Fruit fly (Drosophila melanogaster) whole organism, pupa: ENCODE data around the gene CG31097.

Experiments used
- CG10348 ChIP-seq: fragments of 200-800 bp; sonication (Bioruptor generic); IDR thresholded peaks from 2 replicates; pipeline ENCODE4 v1.3.6; 2022; ENCODE audit warnings: missing biosample characterization, missing genetic modification characterization
- CG12605 ChIP-seq: fragments of 200-800 bp; sonication (Bioruptor generic); IDR thresholded peaks from 2 replicates; pipeline ENCODE4 v1.3.6; 2022; ENCODE audit warnings: missing biosample characterization, missing genetic modification characterization
- CG15710 ChIP-seq: fragments of 200-800 bp; sonication (Bioruptor generic); optimal IDR thresholded peaks from 2 replicates; lab custom pipeline; 2018; ENCODE audit warnings: missing biosample characterization, mild to moderate bottlenecking, missing genetic modification characterization, moderate library complexity
- CG34367 ChIP-seq: fragments of 200-800 bp; sonication (Bioruptor generic); optimal IDR thresholded peaks from 2 replicates; lab custom pipeline; 2018; ENCODE audit warnings: missing biosample characterization, mild to moderate bottlenecking, missing genetic modification characterization
- CG4496 ChIP-seq: fragments of 200-800 bp; sonication (Bioruptor generic); IDR thresholded peaks from 3 replicates; pipeline ENCODE4 v1.3.6; 2022; ENCODE audit warnings: missing biosample characterization, missing genetic modification characterization
- CG8159 ChIP-seq: fragments of 200-800 bp; sonication (Bioruptor generic); optimal IDR thresholded peaks from 3 replicates; lab custom pipeline; 2018; ENCODE audit warnings: missing biosample characterization, mild to moderate bottlenecking, missing genetic modification characterization, moderate library complexity
- CG9948 ChIP-seq: fragments of 200-800 bp; sonication (Bioruptor generic); optimal IDR thresholded peaks from 2 replicates; lab custom pipeline; 2018; ENCODE audit warnings: missing biosample characterization, mild to moderate bottlenecking, missing genetic modification characterization, moderate library complexity
- D1 ChIP-seq: fragments of 200-800 bp; sonication (Bioruptor generic); optimal IDR thresholded peaks from 2 replicates; lab custom pipeline; 2018; ENCODE audit warnings: missing biosample characterization, mild to moderate bottlenecking, missing genetic modification characterization, moderate library complexity
- EcR ChIP-seq: fragments of 200-800 bp; sonication (Bioruptor generic); optimal IDR thresholded peaks from 3 replicates; lab custom pipeline; 2019; ENCODE audit warnings: missing biosample characterization, missing genetic modification characterization, mild to moderate bottlenecking, moderate library complexity, missing genetic modification reagents
- Ets98B ChIP-seq: fragments of 200-800 bp; sonication (Bioruptor generic); IDR thresholded peaks from 2 replicates; pipeline ENCODE4 v1.3.6; 2022; ENCODE audit warnings: missing biosample characterization, missing genetic modification characterization
- Pif1A ChIP-seq: fragments of 200-800 bp; sonication (Bioruptor generic); optimal IDR thresholded peaks from 3 replicates; lab custom pipeline; 2016; ENCODE audit warnings: missing biosample characterization, missing genetic modification characterization
- Pif1B ChIP-seq: fragments of 200-800 bp; sonication (Bioruptor generic); optimal IDR thresholded peaks from 3 replicates; lab custom pipeline; 2016; ENCODE audit warnings: missing biosample characterization, missing genetic modification characterization
- fd96Ca ChIP-seq: fragments of 200-800 bp; sonication (Bioruptor generic); IDR thresholded peaks from 3 replicates; pipeline ENCODE4 v1.3.6; 2022; ENCODE audit warnings: missing biosample characterization, missing genetic modification characterization

DNA sequence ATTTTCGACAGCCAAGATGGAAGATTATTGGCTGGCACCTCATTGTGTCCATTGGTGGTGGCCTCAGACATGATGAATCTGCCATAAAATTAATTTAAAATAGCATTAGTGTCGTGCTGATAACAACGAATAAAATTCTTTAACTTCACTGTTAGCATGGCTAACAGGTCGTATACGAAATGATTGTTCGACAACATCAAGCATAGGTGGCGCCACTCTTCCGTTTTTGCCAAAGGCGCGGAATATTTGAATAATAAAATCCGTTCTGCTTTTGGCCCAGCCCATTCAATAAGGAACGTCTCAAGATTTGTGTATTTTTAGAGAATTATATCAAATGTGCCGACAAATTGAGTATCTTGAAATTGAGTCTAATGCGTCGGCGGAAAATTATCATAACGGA is 15.0 kb upstream of the CG31097 start:
- TF ChIP-seq Pif1B (GFP tag; lab: Kevin White, UChicago) (no peak), CG10348 (no peak), CG12605 (GFP tag; lab: Robert Waterston, UW) (no peak), CG15710 (tag; lab: Kevin White, UChicago) (no peak), EcR (GFP tag; lab: Kevin White, UChicago) (no peak), CG9948 (tag; lab: Kevin White, UChicago) (no peak), fd96Ca (no peak), CG8159 (tag; lab: Kevin White, UChicago) (no peak), CG4496 (GFP tag; lab: Robert Waterston, UW) (no peak), Ets98B (GFP tag; lab: Robert Waterston, UW) (no peak), D1 (tag; lab: Kevin White, UChicago) (no peak), Pif1A (no peak), CG34367 (tag; lab: Kevin White, UChicago) (no peak)
